Worm (Caenorhabditis elegans): ENCODE measurements around the gene srlf-12.
A peak's percentile ranks its signal among the peaks of the same experiment; 100 is the strongest.

ce11 chrIV:10935853-10936491, 44.1 kb upstream of the srlf-12 start, which contains the start of gene lgg-2:
- TF ChIP-seq lin-39 (tag; optimal IDR thresholded peaks at IDR 0.05), result peak; percentile 90
- no peak for TF ChIP-seq unc-62 (GFP tag; optimal IDR thresholded peaks at IDR 0.05)
- peak; percentile 91 for TF ChIP-seq lir-3 (tag; optimal IDR thresholded peaks at IDR 0.05; ENCODE audit: poor library complexity)
- TF ChIP-seq ces-1 (GFP tag; optimal IDR thresholded peaks at IDR 0.05), result no peak
- TF ChIP-seq pax-3 (tag; optimal IDR thresholded peaks at IDR 0.05), result peak; percentile 86
- peak; percentile 78 to 79 (median 78) for TF ChIP-seq dpl-1 (GFP tag; optimal IDR thresholded peaks at IDR 0.05)

Data from whole organism, L1 larva.